Fruit fly (Drosophila melanogaster): Measurements from ENCODE around the gene CG7573.

DNA sequence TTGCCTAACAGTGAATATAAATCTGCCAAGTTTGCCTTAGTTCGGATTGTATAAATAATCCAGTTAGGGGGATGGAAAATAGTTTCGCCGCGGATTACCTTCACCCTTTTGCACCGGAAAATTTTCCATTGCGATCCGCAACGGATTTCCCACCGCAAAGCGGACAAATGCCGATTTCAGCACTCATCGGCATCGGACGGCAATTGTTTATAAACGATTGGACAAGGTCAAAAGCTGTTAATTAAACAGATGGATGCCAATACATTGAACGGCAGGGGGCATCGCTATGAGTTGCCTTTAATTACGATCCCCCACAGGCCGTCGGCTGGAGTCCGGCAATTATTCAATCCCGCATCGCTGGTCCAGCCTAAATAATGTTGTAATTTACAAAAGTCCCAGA, 30.4 kb downstream of the CG7573 start:
- TF ChIP-seq eyg (GFP tag; optimal IDR thresholded peaks at IDR 0.05), result no peak
- no peak for TF ChIP-seq CG8765 (GFP tag; IDR thresholded peaks at IDR 0.05)
- no peak for TF ChIP-seq BEAF-32 (GFP tag; optimal IDR thresholded peaks at IDR 0.05)
- no peak for TF ChIP-seq Asciz (GFP tag; optimal IDR thresholded peaks at IDR 0.05)

Measured in whole organism, embryonic.